Fruit fly (Drosophila melanogaster) whole organism, embryonic: ENCODE measurements around the gene CG4230.

ENCODE experiments used
- Atf6 ChIP-seq: fragments of 200-800 bp; sonication (Bioruptor generic); IDR thresholded peaks from 2 replicates; pipeline ENCODE4 v1.3.6; 2022; ENCODE audit warnings: missing biosample characterization, missing genetic modification characterization
- CG10267 ChIP-seq: fragments of 200-800 bp; sonication (Bioruptor generic); optimal IDR thresholded peaks from 2 replicates; lab custom pipeline; 2018; ENCODE audit warnings: missing biosample characterization, mild to moderate bottlenecking, missing genetic modification characterization, moderate library complexity
- CG10462 ChIP-seq: fragments of 200-800 bp; sonication (Bioruptor generic); optimal IDR thresholded peaks from 2 replicates; lab custom pipeline; 2016; ENCODE audit warnings: missing biosample characterization, missing genetic modification characterization
- CG11504 ChIP-seq: fragments of 200-800 bp; sonication (Bioruptor generic); optimal IDR thresholded peaks from 3 replicates; lab custom pipeline; 2019; ENCODE audit warnings: missing biosample characterization, mild to moderate bottlenecking, missing genetic modification characterization, moderate library complexity
- CG12155 ChIP-seq: fragments of 200-800 bp; sonication (Bioruptor generic); optimal IDR thresholded peaks from 3 replicates; lab custom pipeline; 2016; ENCODE audit warnings: missing biosample characterization, missing genetic modification characterization
- CG12219 ChIP-seq: fragments of 200-800 bp; sonication (Bioruptor generic); optimal IDR thresholded peaks from 3 replicates; lab custom pipeline; 2018; ENCODE audit warnings: missing biosample characterization, mild to moderate bottlenecking, missing genetic modification characterization
- CG1233 ChIP-seq: fragments of 200-800 bp; sonication (Bioruptor generic); optimal IDR thresholded peaks from 4 replicates; lab custom pipeline; 2018; ENCODE audit warnings: missing biosample characterization, mild to moderate bottlenecking, missing genetic modification characterization
- CG12744 ChIP-seq: fragments of 200-800 bp; sonication (Bioruptor generic); optimal IDR thresholded peaks from 2 replicates; lab custom pipeline; 2016; ENCODE audit warnings: missing biosample characterization, missing genetic modification characterization
- CG1603 ChIP-seq: fragments of 200-800 bp; sonication (Bioruptor generic); optimal IDR thresholded peaks from 2 replicates; lab custom pipeline; 2019; ENCODE audit warnings: missing biosample characterization, mild to moderate bottlenecking, missing genetic modification characterization, moderate library complexity
- CG17328 ChIP-seq: fragments of 200-800 bp; sonication (Bioruptor generic); IDR thresholded peaks from 2 replicates; pipeline ENCODE4 v1.3.6; 2022; ENCODE audit warnings: missing biosample characterization, missing genetic modification characterization
- CG1832 ChIP-seq: fragments of 200-800 bp; sonication (Bioruptor generic); optimal IDR thresholded peaks from 2 replicates; lab custom pipeline; 2017; ENCODE audit warnings: missing biosample characterization, mild to moderate bottlenecking, missing genetic modification characterization, inconsistent platforms
- CG31388 ChIP-seq: fragments of 200-800 bp; sonication (Bioruptor generic); optimal IDR thresholded peaks from 2 replicates; lab custom pipeline; 2016; ENCODE audit warnings: missing biosample characterization, missing genetic modification characterization
- CG32767 ChIP-seq: fragments of 200-800 bp; sonication (Bioruptor generic); IDR thresholded peaks from 2 replicates; pipeline ENCODE4 v1.3.6; 2022; ENCODE audit warnings: missing biosample characterization, missing genetic modification characterization
- CG4820 ChIP-seq: fragments of 200-800 bp; sonication (Bioruptor generic); optimal IDR thresholded peaks from 3 replicates; lab custom pipeline; 2016; ENCODE audit warnings: missing biosample characterization, missing genetic modification characterization
- CG4854 ChIP-seq: fragments of 200-800 bp; sonication (Bioruptor generic); optimal IDR thresholded peaks from 2 replicates; lab custom pipeline; 2016; ENCODE audit warnings: missing biosample characterization, missing genetic modification characterization, inconsistent platforms
- CG7963 ChIP-seq: fragments of 200-800 bp; sonication (Bioruptor generic); IDR thresholded peaks from 3 replicates; pipeline ENCODE4 v1.3.6; 2022; ENCODE audit warnings: missing biosample characterization, missing genetic modification characterization; ENCODE audit not compliant: partially characterized antibody
- CkIIα-i1 ChIP-seq: fragments of 200-800 bp; sonication (Bioruptor generic); IDR thresholded peaks from 2 replicates; pipeline ENCODE4 v1.3.6; 2022; ENCODE audit warnings: missing biosample characterization, missing genetic modification characterization
- Dfd ChIP-seq, 2 experiments: fragments of >200 bp; optimal IDR thresholded peaks; 2 replicates each; lab custom pipeline; 2017; ENCODE audit warnings: missing biosample characterization in 2 of 2, missing genetic modification characterization in 2 of 2
- Doc3 ChIP-seq: fragments of 200-800 bp; sonication (Bioruptor generic); IDR thresholded peaks from 3 replicates; pipeline ENCODE4 v1.3.6; 2022; ENCODE audit warnings: missing biosample characterization, missing genetic modification characterization; ENCODE audit not compliant: partially characterized antibody
- Ets97D ChIP-seq: fragments of 200-800 bp; sonication (Bioruptor generic); optimal IDR thresholded peaks from 3 replicates; lab custom pipeline; 2016; ENCODE audit warnings: missing biosample characterization, missing genetic modification characterization
- Hand ChIP-seq: fragments of 200-800 bp; sonication (Bioruptor generic); optimal IDR thresholded peaks from 2 replicates; lab custom pipeline; 2017; ENCODE audit warnings: mild to moderate bottlenecking, missing biosample characterization, missing genetic modification reagents, missing genetic modification characterization
- HmgZ ChIP-seq: fragments of 200-800 bp; sonication (Bioruptor generic); optimal IDR thresholded peaks from 2 replicates; lab custom pipeline; 2018; ENCODE audit warnings: missing biosample characterization, mild to moderate bottlenecking, missing genetic modification characterization
- NC2β ChIP-seq: fragments of 200-800 bp; sonication (Bioruptor generic); optimal IDR thresholded peaks from 2 replicates; lab custom pipeline; 2016; ENCODE audit warnings: missing biosample characterization, missing genetic modification characterization
- NFAT ChIP-seq: fragments of 200-800 bp; sonication (Bioruptor generic); IDR thresholded peaks from 2 replicates; pipeline ENCODE4 v1.3.6; 2022; ENCODE audit warnings: missing biosample characterization, missing genetic modification characterization
- NfI ChIP-seq: fragments of 200-800 bp; sonication (Bioruptor generic); optimal IDR thresholded peaks from 3 replicates; lab custom pipeline; 2018; ENCODE audit warnings: missing biosample characterization, mild to moderate bottlenecking, missing genetic modification characterization, moderate library complexity
- Pdp1 ChIP-seq, 2 experiments: fragments of 200-800 bp; sonication (Bioruptor generic); optimal IDR thresholded peaks; 3 replicates each; lab custom pipeline; 2016; ENCODE audit warnings: missing biosample characterization in 2 of 2, missing genetic modification characterization in 2 of 2, mild to moderate bottlenecking in 1 of 2, moderate library complexity in 1 of 2
- Ravus ChIP-seq: fragments of 200-800 bp; sonication (Bioruptor generic); IDR thresholded peaks from 2 replicates; pipeline ENCODE4 v1.3.6; 2022; ENCODE audit warnings: missing biosample characterization, missing genetic modification characterization
- Sry-β ChIP-seq: fragments of 200-800 bp; sonication (Bioruptor generic); optimal IDR thresholded peaks from 2 replicates; lab custom pipeline; 2018; ENCODE audit warnings: missing biosample characterization, mild to moderate bottlenecking, missing genetic modification characterization, moderate library complexity
- btn ChIP-seq: fragments of 200-800 bp; sonication (Bioruptor generic); optimal IDR thresholded peaks from 2 replicates; lab custom pipeline; 2016; ENCODE audit warnings: missing biosample characterization, missing genetic modification characterization
- croc ChIP-seq: fragments of 200-800 bp; sonication (Bioruptor generic); conservative IDR thresholded peaks from 3 replicates; pipeline ENCODE4 v1.3.6; 2022; ENCODE audit warnings: missing biosample characterization, missing genetic modification characterization
- crol ChIP-seq: fragments of 200-800 bp; sonication (Bioruptor generic); IDR thresholded peaks from 2 replicates; pipeline ENCODE4 v1.3.6; 2022; ENCODE audit warnings: missing biosample characterization, missing genetic modification characterization
- dysf ChIP-seq: fragments of 200-800 bp; sonication (Bioruptor generic); IDR thresholded peaks from 3 replicates; pipeline ENCODE4 v1.3.6; 2022; ENCODE audit warnings: missing biosample characterization, missing genetic modification characterization
- ewg ChIP-seq: fragments of 200-800 bp; sonication (Bioruptor generic); optimal IDR thresholded peaks from 3 replicates; lab custom pipeline; 2017; ENCODE audit warnings: mild to moderate bottlenecking, missing biosample characterization, missing genetic modification reagents, missing genetic modification characterization
- eyg ChIP-seq: fragments of 200-800 bp; sonication (Bioruptor generic); optimal IDR thresholded peaks from 3 replicates; lab custom pipeline; 2016; ENCODE audit warnings: missing biosample characterization, missing genetic modification characterization
- fd102C ChIP-seq: fragments of 200-800 bp; sonication (Bioruptor generic); optimal IDR thresholded peaks from 2 replicates; lab custom pipeline; 2018; ENCODE audit warnings: missing biosample characterization, mild to moderate bottlenecking, missing genetic modification characterization, moderate library complexity
- gcm2 ChIP-seq: fragments of 200-800 bp; sonication (Bioruptor generic); optimal IDR thresholded peaks from 2 replicates; lab custom pipeline; 2016; ENCODE audit warnings: missing biosample characterization, missing genetic modification characterization
- gro ChIP-seq: fragments of 200-800 bp; sonication (Bioruptor generic); optimal IDR thresholded peaks from 2 replicates; lab custom pipeline; 2016; ENCODE audit warnings: missing biosample characterization, missing genetic modification characterization
- insv ChIP-seq, 2 experiments: fragments of 200-800 bp; sonication (Bioruptor generic); optimal IDR thresholded peaks; 3 replicates each; lab custom pipeline; 2016 to 2018; ENCODE audit warnings: missing biosample characterization in 2 of 2, missing genetic modification characterization in 2 of 2
- kay ChIP-seq: fragments of 200-800 bp; sonication (Bioruptor generic); optimal IDR thresholded peaks from 2 replicates; lab custom pipeline; 2016; ENCODE audit warnings: missing biosample characterization, missing genetic modification characterization
- mam ChIP-seq: fragments of 200-800 bp; sonication (Bioruptor generic); optimal IDR thresholded peaks from 3 replicates; lab custom pipeline; 2016; ENCODE audit warnings: missing biosample characterization, missing genetic modification characterization
- nau ChIP-seq: fragments of 200-800 bp; sonication (Bioruptor generic); optimal IDR thresholded peaks from 3 replicates; lab custom pipeline; 2017; ENCODE audit warnings: missing biosample characterization, mild to moderate bottlenecking, missing genetic modification characterization, missing genetic modification reagents
- p53 ChIP-seq: fragments of 200-800 bp; sonication (Bioruptor generic); optimal IDR thresholded peaks from 2 replicates; lab custom pipeline; 2016; ENCODE audit warnings: missing biosample characterization, missing genetic modification characterization
- pho ChIP-seq: fragments of 200-800 bp; sonication (Bioruptor generic); optimal IDR thresholded peaks from 2 replicates; lab custom pipeline; 2016; ENCODE audit warnings: missing biosample characterization, missing genetic modification characterization
- phol ChIP-seq: fragments of 200-800 bp; sonication (Bioruptor generic); optimal IDR thresholded peaks from 3 replicates; lab custom pipeline; 2018; ENCODE audit warnings: missing biosample characterization, mild to moderate bottlenecking, missing genetic modification characterization, moderate library complexity
- ro ChIP-seq: fragments of 200-800 bp; sonication (Bioruptor generic); IDR thresholded peaks from 2 replicates; pipeline ENCODE4 v1.3.6; 2022; ENCODE audit warnings: missing biosample characterization, missing genetic modification characterization
- seq ChIP-seq: fragments of 200-800 bp; sonication (Bioruptor generic); IDR thresholded peaks from 2 replicates; pipeline ENCODE4 v1.3.6; 2022; ENCODE audit warnings: missing biosample characterization, missing genetic modification characterization
- sna ChIP-seq: fragments of 200-800 bp; sonication (Bioruptor generic); IDR thresholded peaks from 2 replicates; pipeline ENCODE4 v1.3.6; 2022; ENCODE audit warnings: missing biosample characterization, missing genetic modification characterization; ENCODE audit not compliant: partially characterized antibody
- tll ChIP-seq, 2 experiments: fragments of 200-800 bp in 1 of 2; fragments of >200 bp in 1 of 2; sonication (Bioruptor generic) in 1 of 2; optimal IDR thresholded peaks; 2 replicates each; lab custom pipeline; 2017 to 2019; ENCODE audit warnings: missing biosample characterization in 2 of 2, missing genetic modification characterization in 2 of 2, mild to moderate bottlenecking in 1 of 2, moderate library complexity in 1 of 2
- vfl ChIP-seq: fragments of 200-800 bp; sonication (Bioruptor generic); optimal IDR thresholded peaks from 2 replicates; lab custom pipeline; 2016; ENCODE audit warnings: missing biosample characterization, missing genetic modification characterization

Gene CG4230

DNA sequence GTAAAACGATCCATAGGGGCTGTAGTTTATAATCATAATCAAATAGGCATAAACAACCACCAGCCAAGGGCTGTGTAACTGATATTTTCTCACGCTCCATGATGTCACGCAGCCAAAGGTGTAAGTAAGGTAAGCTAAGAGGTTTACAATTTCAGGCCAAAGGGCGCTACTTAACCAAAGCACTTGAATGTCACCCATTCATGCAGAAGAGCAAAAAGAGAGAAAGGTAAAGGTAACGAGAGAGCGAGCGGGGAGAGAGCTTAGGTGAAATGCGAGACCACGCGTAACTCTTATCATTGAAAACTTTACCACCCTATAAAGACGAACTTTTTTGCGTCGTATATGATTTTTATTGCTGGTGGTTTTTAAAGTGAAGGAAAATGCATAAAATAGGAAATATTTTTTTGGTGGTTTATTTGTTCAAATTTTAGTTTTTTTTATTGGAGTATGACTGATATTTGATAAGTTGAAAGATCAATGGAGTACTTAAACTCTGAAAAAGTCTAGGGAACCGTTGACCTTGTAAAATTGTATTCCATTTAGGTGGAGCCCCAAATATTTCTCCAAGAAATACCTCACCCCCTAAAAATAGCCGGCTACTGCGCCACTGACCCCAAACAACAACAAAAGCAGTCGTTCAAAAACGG, 11.7 kb downstream of the CG4230 start (continued):
- peak; percentile 90 for TF ChIP-seq CG17328 (GFP tag; lab: Robert Waterston, UW)
- TF ChIP-seq CG1233 (GFP tag; lab: Kevin White, UChicago) = peak; percentile 90
- peak; percentile 84 for TF ChIP-seq CG10267 (tag; lab: Kevin White, UChicago)
- TF ChIP-seq sna = no peak
- TF ChIP-seq NFAT = peak; percentile 97
- peak; percentile 70 for TF ChIP-seq Ets97D
- TF ChIP-seq NfI (GFP tag; lab: Kevin White, UChicago) = peak; percentile 94
- peak; percentile 97 for TF ChIP-seq dysf (GFP tag; lab: Robert Waterston, UW)
- TF ChIP-seq insv (GFP tag; optimal IDR thresholded peaks at IDR 0.05; lab: Kevin White, UChicago) = peak in 1 of 2 experiments; percentile 33
- peak; percentile 97 for TF ChIP-seq eyg (GFP tag; lab: Kevin White, UChicago)
- no peak for TF ChIP-seq CG1832 (GFP tag; lab: Kevin White, UChicago)
- peak; percentile 98 for TF ChIP-seq gro
- TF ChIP-seq CG12219 (GFP tag; lab: Kevin White, UChicago) = peak; percentile 78
- TF ChIP-seq Ravus (GFP tag; lab: Robert Waterston, UW) = peak; percentile 86
- TF ChIP-seq NC2β = peak; percentile 92
- peak; percentile 92 for TF ChIP-seq nau (GFP tag; lab: Kevin White, UChicago)
- TF ChIP-seq CkIIα-i1 (GFP tag; lab: Robert Waterston, UW) = peak; percentile 59; the same call in 1 of the 2 replicates
- peak; percentile 68 for TF ChIP-seq CG1603 (tag; lab: Kevin White, UChicago)
- no peak for TF ChIP-seq Doc3 (GFP tag; lab: Robert Waterston, UW)
- peak; percentile 92 for TF ChIP-seq CG32767 (GFP tag; lab: Robert Waterston, UW)
- TF ChIP-seq pho (GFP tag; lab: Kevin White, UChicago) = peak; percentile 99
- TF ChIP-seq gcm2 = peak; percentile 73
- no peak for TF ChIP-seq Dfd (GFP tag; optimal IDR thresholded peaks at IDR 0.05; lab: Kevin White, UChicago)
- TF ChIP-seq ro (GFP tag; lab: Robert Waterston, UW) = peak; percentile 89
- TF ChIP-seq fd102C (GFP tag; lab: Kevin White, UChicago) = no peak
- peak; percentile 92 for TF ChIP-seq CG4820 (GFP tag; lab: Kevin White, UChicago)
- TF ChIP-seq HmgZ (tag; lab: Kevin White, UChicago) = peak; percentile 94
- peak; percentile 81 for TF ChIP-seq btn (GFP tag; lab: Kevin White, UChicago)
- no peak for TF ChIP-seq tll (GFP tag; optimal IDR thresholded peaks at IDR 0.05; lab: Kevin White, UChicago)
- TF ChIP-seq CG12155 (GFP tag; lab: Kevin White, UChicago) = peak; percentile 96
- TF ChIP-seq p53 (GFP tag; lab: Kevin White, UChicago) = peak; percentile 91
- peak; percentile 91 to 98 for TF ChIP-seq Pdp1 (GFP tag; optimal IDR thresholded peaks at IDR 0.05; lab: Kevin White, UChicago)
- no peak for TF ChIP-seq CG7963
- peak; percentile 99 for TF ChIP-seq mam (GFP tag; lab: Kevin White, UChicago)
- TF ChIP-seq Sry-β (GFP tag; lab: Kevin White, UChicago) = no peak
- peak; percentile 87 for TF ChIP-seq croc (GFP tag; lab: Robert Waterston, UW)
- TF ChIP-seq CG12744 = peak; percentile 92
- peak; percentile 94 for TF ChIP-seq CG11504 (tag; lab: Kevin White, UChicago)
- peak; percentile 85 for TF ChIP-seq CG4854 (GFP tag; lab: Kevin White, UChicago)
- peak; percentile 91 for TF ChIP-seq Hand
- peak; percentile 60 for TF ChIP-seq CG31388 (GFP tag; lab: Kevin White, UChicago)
- TF ChIP-seq seq = peak; percentile 94
- peak; percentile 88 for TF ChIP-seq ewg
- TF ChIP-seq crol (GFP tag; lab: Robert Waterston, UW) = 0 out of 2 replicates have a peak, but pooled peaks have one; percentile 13
- TF ChIP-seq vfl (GFP tag; lab: Kevin White, UChicago) = peak; percentile 97
- peak; percentile 91 for TF ChIP-seq CG10462 (GFP tag; lab: Kevin White, UChicago)
- TF ChIP-seq kay (GFP tag; lab: Kevin White, UChicago) = peak; percentile 97
- TF ChIP-seq phol (tag; lab: Kevin White, UChicago) = peak; percentile 91
- peak; percentile 96 for TF ChIP-seq Atf6 (GFP tag; lab: Robert Waterston, UW)
